Worm (Caenorhabditis elegans) whole organism, late embryonic: Measurements from ENCODE around the gene cyp-32A1.

ENCODE experiments used
- C08G9.2 ChIP-seq: sonication (generic microtip); optimal IDR thresholded peaks from 2 replicates; lab custom pipeline; 2016; ENCODE audit warnings: mild to moderate bottlenecking, missing genetic modification characterization, moderate library complexity, missing compliant biosample characterization
- F13H6.1 ChIP-seq: sonication (generic microtip); optimal IDR thresholded peaks from 2 replicates; lab custom pipeline; 2016; ENCODE audit warnings: missing genetic modification characterization, missing compliant biosample characterization
- T23F11.4 ChIP-seq: fragments of 200-800 bp; sonication (Bioruptor generic); optimal IDR thresholded peaks from 2 replicates; lab custom pipeline; 2018; ENCODE audit warnings: mild to moderate bottlenecking, missing genetic modification characterization, missing compliant biosample characterization
- ahr-1 ChIP-seq: sonication (generic microtip); optimal IDR thresholded peaks from 2 replicates; lab custom pipeline; 2016; ENCODE audit warnings: missing genetic modification characterization, missing compliant biosample characterization
- ama-1 ChIP-seq: fragments of 150-350 bp; optimal IDR thresholded peaks from 2 replicates; lab custom pipeline; 2014
- ceh-14 ChIP-seq: sonication (generic microtip); optimal IDR thresholded peaks from 2 replicates; lab custom pipeline; 2016; ENCODE audit warnings: missing genotype, missing genetic modification characterization, missing compliant biosample characterization
- ceh-24 ChIP-seq: sonication (generic microtip); optimal IDR thresholded peaks from 2 replicates; lab custom pipeline; 2016; ENCODE audit warnings: mild to moderate bottlenecking, missing genetic modification characterization, missing compliant biosample characterization
- ceh-30 ChIP-seq: fragments of 150-350 bp; optimal IDR thresholded peaks from 2 replicates; lab custom pipeline; 2014; ENCODE audit warnings: missing biosample characterization, missing genetic modification characterization
- ceh-45 ChIP-seq: fragments of 200-800 bp; sonication (Bioruptor generic); IDR thresholded peaks from 2 replicates; pipeline ENCODE4 v1.3.6; 2022; ENCODE audit warnings: missing genetic modification reagents, missing genetic modification characterization, missing compliant biosample characterization
- ceh-48 ChIP-seq: sonication (generic microtip); optimal IDR thresholded peaks from 2 replicates; lab custom pipeline; 2016; ENCODE audit warnings: missing genetic modification characterization, inconsistent platforms, missing compliant biosample characterization
- dmd-4 ChIP-seq: sonication (generic microtip); optimal IDR thresholded peaks from 2 replicates; lab custom pipeline; 2016; ENCODE audit warnings: borderline replicate concordance, missing genetic modification characterization, missing compliant biosample characterization
- dve-1 ChIP-seq: sonication (generic microtip); optimal IDR thresholded peaks from 2 replicates; lab custom pipeline; 2017; ENCODE audit warnings: antibody characterized with exemption, mild to moderate bottlenecking, missing genetic modification characterization, missing compliant biosample characterization
- elt-2 ChIP-seq: sonication (generic microtip); optimal IDR thresholded peaks from 2 replicates; lab custom pipeline; 2016; ENCODE audit warnings: missing genetic modification reagents, missing genetic modification characterization, missing compliant biosample characterization
- elt-4 ChIP-seq: sonication (generic microtip); optimal IDR thresholded peaks from 2 replicates; lab custom pipeline; 2016; ENCODE audit warnings: missing genetic modification characterization, missing compliant biosample characterization
- fax-1 ChIP-seq: sonication (generic microtip); optimal IDR thresholded peaks from 2 replicates; lab custom pipeline; 2016; ENCODE audit warnings: missing genotype, missing genetic modification characterization, missing compliant biosample characterization
- fkh-10 ChIP-seq: fragments of 150-350 bp; optimal IDR thresholded peaks from 2 replicates; lab custom pipeline; 2014; ENCODE audit warnings: missing biosample characterization, missing genetic modification reagents, missing genetic modification characterization
- fkh-6 ChIP-seq: sonication (generic microtip); optimal IDR thresholded peaks from 2 replicates; lab custom pipeline; 2016; ENCODE audit warnings: missing genetic modification characterization, missing compliant biosample characterization
- gmeb-2 ChIP-seq: sonication (generic microtip); optimal IDR thresholded peaks from 2 replicates; lab custom pipeline; 2016; ENCODE audit warnings: missing genetic modification characterization, inconsistent platforms, missing compliant biosample characterization
- hlh-13 ChIP-seq: fragments of 200-800 bp; sonication (Bioruptor generic); optimal IDR thresholded peaks from 2 replicates; lab custom pipeline; 2018; ENCODE audit warnings: mild to moderate bottlenecking, missing genetic modification characterization, missing compliant biosample characterization
- hlh-15 ChIP-seq: sonication (generic microtip); optimal IDR thresholded peaks from 2 replicates; lab custom pipeline; 2016; ENCODE audit warnings: missing genetic modification characterization, missing compliant biosample characterization
- hlh-8 ChIP-seq: sonication (generic microtip); optimal IDR thresholded peaks from 2 replicates; lab custom pipeline; 2016; ENCODE audit warnings: missing genotype, missing genetic modification characterization, missing compliant biosample characterization
- madf-2 ChIP-seq: sonication (generic microtip); optimal IDR thresholded peaks from 2 replicates; lab custom pipeline; 2017; ENCODE audit warnings: missing genetic modification characterization, missing compliant biosample characterization
- mec-3 ChIP-seq: sonication (generic microtip); optimal IDR thresholded peaks from 2 replicates; lab custom pipeline; 2016; ENCODE audit warnings: borderline replicate concordance, missing genetic modification characterization, missing compliant biosample characterization
- nhr-232 ChIP-seq: sonication (generic microtip); optimal IDR thresholded peaks from 2 replicates; lab custom pipeline; 2016; ENCODE audit warnings: missing genetic modification characterization, missing compliant biosample characterization
- npax-4 ChIP-seq: sonication (generic microtip); optimal IDR thresholded peaks from 2 replicates; lab custom pipeline; 2016; ENCODE audit warnings: missing genetic modification characterization, missing compliant biosample characterization
- pat-9 ChIP-seq: fragments of 200-800 bp; sonication (Bioruptor generic); optimal IDR thresholded peaks from 2 replicates; lab custom pipeline; 2018; ENCODE audit warnings: mild to moderate bottlenecking, missing genetic modification characterization, moderate library complexity, missing compliant biosample characterization
- pha-2 ChIP-seq: sonication (generic microtip); optimal IDR thresholded peaks from 2 replicates; lab custom pipeline; 2017; ENCODE audit warnings: mild to moderate bottlenecking, missing genetic modification characterization, missing compliant biosample characterization
- pqm-1 ChIP-seq: sonication (generic microtip); optimal IDR thresholded peaks from 2 replicates; lab custom pipeline; 2016; ENCODE audit warnings: missing genetic modification characterization, missing compliant biosample characterization
- pros-1 ChIP-seq: fragments of 150-350 bp; optimal IDR thresholded peaks from 2 replicates; lab custom pipeline; 2014; ENCODE audit warnings: missing biosample characterization, missing genetic modification reagents, missing genetic modification characterization
- rnt-1 ChIP-seq: sonication (generic microtip); optimal IDR thresholded peaks from 2 replicates; lab custom pipeline; 2016; ENCODE audit warnings: missing genetic modification characterization, missing compliant biosample characterization
- sdc-2 ChIP-seq: sonication (generic microtip); optimal IDR thresholded peaks from 2 replicates; lab custom pipeline; 2016; ENCODE audit warnings: missing genotype, missing genetic modification characterization, missing compliant biosample characterization
- tbx-2 ChIP-seq: sonication (generic microtip); optimal IDR thresholded peaks from 2 replicates; lab custom pipeline; 2016; ENCODE audit warnings: missing genetic modification characterization, missing compliant biosample characterization
- ttx-3 ChIP-seq: sonication (generic microtip); optimal IDR thresholded peaks from 2 replicates; lab custom pipeline; 2016; ENCODE audit warnings: missing genetic modification reagents, missing genetic modification characterization, missing compliant biosample characterization
- unc-42 ChIP-seq: sonication (generic microtip); optimal IDR thresholded peaks from 2 replicates; lab custom pipeline; 2016; ENCODE audit warnings: missing genotype, missing genetic modification characterization, missing compliant biosample characterization
- unc-55 ChIP-seq: sonication (generic microtip); optimal IDR thresholded peaks from 2 replicates; lab custom pipeline; 2017; ENCODE audit warnings: missing biosample characterization, missing genetic modification reagents, missing genetic modification characterization
- zip-5 ChIP-seq: sonication (generic microtip); optimal IDR thresholded peaks from 2 replicates; lab custom pipeline; 2016; ENCODE audit warnings: missing genetic modification characterization, missing compliant biosample characterization

The cyp-32A1 gene

ce11 chrV:7776029-7776628 lies 5.5 kb upstream of the cyp-32A1 start, which contains the start of the genes rpl-39 and rps-30 (continued):
- TF ChIP-seq C08G9.2 (tag; lab: Kevin White, UChicago) (no peak), hlh-15 (tag; lab: Kevin White, UChicago) (no peak)

- no peak for TF ChIP-seq ceh-30 (tag; lab: Kevin White, UChicago)
- TF ChIP-seq dve-1 (tag; lab: Kevin White, UChicago): no peak
- no peak for TF ChIP-seq fax-1 (tag; lab: Kevin White, UChicago)
- TF ChIP-seq unc-42 (tag; lab: Kevin White, UChicago): no peak
- no peak for TF ChIP-seq elt-2 (tag; lab: Kevin White, UChicago)
- TF ChIP-seq unc-55 (GFP tag; lab: Kevin White, UChicago): no peak
- TF ChIP-seq ttx-3 (tag; lab: Kevin White, UChicago): no peak
- no peak for TF ChIP-seq pha-2 (tag; lab: Kevin White, UChicago)
- no peak for TF ChIP-seq rnt-1 (tag; lab: Kevin White, UChicago)
- TF ChIP-seq hlh-13: no peak
- TF ChIP-seq T23F11.4 (GFP tag; lab: Kevin White, UChicago): no peak
- TF ChIP-seq ama-1 (lab: Kevin White, UChicago): no peak
These were observed 4.5 kb upstream of the cyp-32A1 start, which contains the start of gene C26F1.3 for ce11 chrV:7777098-7777497. C26F1.3 (plus strand) TSS chrV:7777300.

- no peak for TF ChIP-seq pros-1
- TF ChIP-seq F13H6.1 (tag; lab: Kevin White, UChicago): no peak
- no peak for TF ChIP-seq mec-3 (tag; lab: Kevin White, UChicago)
- no peak for TF ChIP-seq unc-42 (tag; lab: Kevin White, UChicago)
- TF ChIP-seq gmeb-2: no peak
- TF ChIP-seq sdc-2 (tag; lab: Kevin White, UChicago): no peak
- TF ChIP-seq ahr-1 (tag; lab: Kevin White, UChicago): no peak
- no peak for TF ChIP-seq nhr-232 (tag; lab: Kevin White, UChicago)
- TF ChIP-seq pat-9 (tag; lab: Kevin White, UChicago): no peak
- TF ChIP-seq fkh-10 (GFP tag; lab: Kevin White, UChicago): no peak
These were observed 2.6 kb upstream of the cyp-32A1 start for ce11 chrV:7778999-7779398.

ce11 chrV:7785117-7785516 lies 3.5 kb downstream of the cyp-32A1 start, which contains the start of gene C26F1.1:
C26F1.1 (plus strand) TSS chrV:7785417.
- TF ChIP-seq mec-3 (tag; lab: Kevin White, UChicago) (no peak), unc-42 (tag; lab: Kevin White, UChicago) (no peak), npax-4 (tag; lab: Kevin White, UChicago) (no peak), ahr-1 (tag; lab: Kevin White, UChicago) (no peak), tbx-2 (tag; lab: Kevin White, UChicago) (no peak), elt-4 (tag; lab: Kevin White, UChicago) (no peak), zip-5 (tag; lab: Kevin White, UChicago) (no peak), fkh-6 (tag; lab: Kevin White, UChicago) (no peak), ama-1 (lab: Kevin White, UChicago) (no peak), madf-2 (tag; lab: Kevin White, UChicago) (no peak), ceh-24 (tag; lab: Kevin White, UChicago) (no peak), T23F11.4 (GFP tag; lab: Kevin White, UChicago) (no peak), hlh-8 (tag; lab: Kevin White, UChicago) (no peak), ceh-45 (no peak), ceh-14 (no peak)
- TF ChIP-seq, all 69 proteins: peak for 0

ce11 chrV:7785885-7786284 lies 4.3 kb downstream of the cyp-32A1 start:
- no peak for TF ChIP-seq ceh-30 (tag; lab: Kevin White, UChicago)
- no peak for TF ChIP-seq pqm-1 (tag; lab: Kevin White, UChicago)
- TF ChIP-seq rnt-1 (tag; lab: Kevin White, UChicago): no peak
- no peak for TF ChIP-seq ceh-48 (tag; lab: Kevin White, UChicago)
- no peak for TF ChIP-seq dmd-4 (tag; lab: Kevin White, UChicago)
- no peak for TF ChIP-seq T23F11.4 (GFP tag; lab: Kevin White, UChicago)
- TF ChIP-seq mec-3 (tag; lab: Kevin White, UChicago): no peak
